Worm (Caenorhabditis elegans) whole organism, L4 larva: Measurements from ENCODE around the gene let-716.
A peak's percentile ranks its signal among the peaks of the same experiment; 100 is the strongest.

Experiments
- F37D6.2 ChIP-seq: sonication (generic microtip); optimal IDR thresholded peaks from 2 replicates; lab custom pipeline; 2016; ENCODE audit warnings: mild to moderate bottlenecking, missing genetic modification characterization, missing compliant biosample characterization
- F49E8.2 ChIP-seq: sonication (generic microtip); optimal IDR thresholded peaks from 2 replicates; lab custom pipeline; 2016; ENCODE audit warnings: missing compliant biosample characterization, mild to moderate bottlenecking, missing genetic modification characterization, borderline replicate concordance
- R02D3.7 ChIP-seq: fragments of 150-350 bp; sonication (generic microtip); optimal IDR thresholded peaks from 3 replicates; lab custom pipeline; 2014; ENCODE audit warnings: missing biosample characterization, missing genetic modification characterization
- T20F7.1 ChIP-seq: fragments of 200-800 bp; sonication (Bioruptor generic); optimal IDR thresholded peaks from 2 replicates; lab custom pipeline; 2018; ENCODE audit warnings: mild to moderate bottlenecking, missing genetic modification characterization, missing compliant biosample characterization
- Y75B8A.6 ChIP-seq: fragments of 200-800 bp; sonication (Bioruptor generic); IDR thresholded peaks from 2 replicates; pipeline ENCODE4 v1.3.6; 2022; ENCODE audit warnings: missing genetic modification reagents, missing genetic modification characterization, missing compliant biosample characterization
- aha-1 ChIP-seq: fragments of 150-350 bp; peaks from one replicate; lab custom pipeline; 2014; ENCODE audit warnings: missing biosample characterization, missing genetic modification characterization
- aly-2 ChIP-seq: sonication (generic microtip); optimal IDR thresholded peaks from 2 replicates; lab custom pipeline; 2018; ENCODE audit warnings: missing biosample characterization, missing genetic modification characterization
- ceh-20 ChIP-seq: fragments of 200-800 bp; sonication (Bioruptor generic); IDR thresholded peaks from 2 replicates; pipeline ENCODE4 v1.3.6; 2022; ENCODE audit warnings: missing genetic modification reagents, missing genetic modification characterization, missing compliant biosample characterization
- ceh-28 ChIP-seq: fragments of 150-350 bp; optimal IDR thresholded peaks from 2 replicates; lab custom pipeline; 2014; ENCODE audit warnings: missing biosample characterization, missing genetic modification reagents, missing genetic modification characterization
- ceh-82 ChIP-seq: sonication (generic microtip); optimal IDR thresholded peaks from 2 replicates; lab custom pipeline; 2017; ENCODE audit warnings: missing biosample characterization, missing genetic modification characterization
- daf-12 ChIP-seq: fragments of 150-350 bp; optimal IDR thresholded peaks from 2 replicates; lab custom pipeline; 2014; ENCODE audit warnings: missing biosample characterization, missing genetic modification reagents, missing genetic modification characterization
- daf-16 ChIP-seq, 3 experiments: sonication (generic microtip); optimal IDR thresholded peaks; 2 replicates each; lab custom pipeline; 2016 to 2017; ENCODE audit warnings: missing genetic modification characterization in 3 of 3, missing genetic modification reagents in 3 of 3, mild to moderate bottlenecking in 2 of 3, missing compliant biosample characterization in 2 of 3, missing biosample characterization in 1 of 3, moderate library complexity in 1 of 3
- daf-8 ChIP-seq: fragments of 200-800 bp; sonication (Bioruptor generic); IDR thresholded peaks from 2 replicates; pipeline ENCODE4 v1.3.6; 2022; ENCODE audit warnings: missing genetic modification characterization, missing compliant biosample characterization
- dmd-6 ChIP-seq: fragments of 200-800 bp; sonication (Bioruptor generic); IDR thresholded peaks from 2 replicates; pipeline ENCODE4 v1.3.6; 2022; ENCODE audit warnings: missing genetic modification reagents, missing genetic modification characterization, missing compliant biosample characterization
- dmd-8 ChIP-seq: fragments of 200-800 bp; sonication (Bioruptor generic); IDR thresholded peaks from 2 replicates; pipeline ENCODE4 v1.3.6; 2022; ENCODE audit warnings: missing genetic modification characterization, missing compliant biosample characterization
- dpl-1 ChIP-seq: fragments of 150-350 bp; optimal IDR thresholded peaks from 2 replicates; lab custom pipeline; 2014; ENCODE audit warnings: missing biosample characterization, missing genetic modification reagents, missing genetic modification characterization
- dve-1 ChIP-seq: sonication (generic microtip); optimal IDR thresholded peaks from 2 replicates; lab custom pipeline; 2017; ENCODE audit warnings: antibody characterized with exemption, mild to moderate bottlenecking, missing genetic modification characterization, missing compliant biosample characterization; ENCODE audit not compliant: insufficient read depth
- fos-1 ChIP-seq: fragments of 150-350 bp; optimal IDR thresholded peaks from 2 replicates; lab custom pipeline; 2014; ENCODE audit warnings: missing biosample characterization, missing genetic modification characterization
- gei-8 ChIP-seq: fragments of 200-800 bp; sonication (Bioruptor generic); optimal IDR thresholded peaks from 2 replicates; lab custom pipeline; 2018; ENCODE audit warnings: mild to moderate bottlenecking, missing genetic modification characterization, missing compliant biosample characterization
- hlh-11 ChIP-seq: fragments of 200-800 bp; sonication (Bioruptor generic); optimal IDR thresholded peaks from 2 replicates; lab custom pipeline; 2018; ENCODE audit warnings: mild to moderate bottlenecking, missing genetic modification characterization, missing compliant biosample characterization
- hlh-30 ChIP-seq: sonication (generic microtip); optimal IDR thresholded peaks from 2 replicates; lab custom pipeline; 2017; ENCODE audit warnings: antibody characterized with exemption, mild to moderate bottlenecking, missing genetic modification characterization, missing compliant biosample characterization; ENCODE audit not compliant: insufficient read depth
- hmg-1.1 ChIP-seq: fragments of 200-800 bp; sonication (Bioruptor generic); IDR thresholded peaks from 2 replicates; pipeline ENCODE4 v1.3.6; 2022; ENCODE audit warnings: missing genetic modification reagents, missing genetic modification characterization, missing compliant biosample characterization
- lim-7 ChIP-seq: fragments of 200-800 bp; sonication (Bioruptor generic); IDR thresholded peaks from 2 replicates; pipeline ENCODE4 v1.3.6; 2022; ENCODE audit warnings: missing genetic modification characterization, missing compliant biosample characterization
- lin-1 ChIP-seq: fragments of 200-800 bp; sonication (Bioruptor generic); IDR thresholded peaks from 2 replicates; pipeline ENCODE4 v1.3.6; 2022; ENCODE audit warnings: missing genetic modification reagents, missing genetic modification characterization, missing compliant biosample characterization
- lin-39 ChIP-seq: fragments of 150-350 bp; optimal IDR thresholded peaks from 2 replicates; lab custom pipeline; 2014; ENCODE audit warnings: missing biosample characterization, missing genetic modification reagents, missing genetic modification characterization
- lir-3 ChIP-seq: sonication (generic microtip); optimal IDR thresholded peaks from 2 replicates; lab custom pipeline; 2016; ENCODE audit warnings: mild to moderate bottlenecking, missing genetic modification characterization, missing compliant biosample characterization
- madf-5 ChIP-seq, 2 experiments: fragments of 200-800 bp; sonication (Bioruptor generic); IDR thresholded peaks; 2 replicates each; pipeline ENCODE4 v1.3.6; 2022; ENCODE audit warnings: missing compliant biosample characterization in 2 of 2, missing genetic modification characterization in 2 of 2
- mdl-1 ChIP-seq, 2 experiments: fragments of 150-350 bp in 1 of 2; sonication (generic microtip) in 1 of 2; optimal IDR thresholded peaks; 2 replicates each; lab custom pipeline; 2014 to 2017; ENCODE audit warnings: missing biosample characterization in 2 of 2, missing genetic modification characterization in 2 of 2
- mxl-3 ChIP-seq: fragments of 200-800 bp; sonication (Bioruptor generic); optimal IDR thresholded peaks from 2 replicates; lab custom pipeline; 2018; ENCODE audit warnings: mild to moderate bottlenecking, missing genetic modification characterization, missing compliant biosample characterization
- nhr-102 ChIP-seq: sonication (generic microtip); optimal IDR thresholded peaks from 2 replicates; lab custom pipeline; 2016; ENCODE audit warnings: mild to moderate bottlenecking, missing genetic modification characterization, moderate library complexity, missing compliant biosample characterization
- nhr-11 ChIP-seq: fragments of 150-350 bp; optimal IDR thresholded peaks from 2 replicates; lab custom pipeline; 2014; ENCODE audit warnings: missing biosample characterization, missing genetic modification characterization
- nhr-111 ChIP-seq: fragments of 200-800 bp; sonication (Bioruptor generic); optimal IDR thresholded peaks from 2 replicates; lab custom pipeline; 2018; ENCODE audit warnings: mild to moderate bottlenecking, missing genetic modification characterization, missing compliant biosample characterization
- nhr-237 ChIP-seq: sonication (generic microtip); optimal IDR thresholded peaks from 2 replicates; lab custom pipeline; 2017; ENCODE audit warnings: missing biosample characterization, missing genetic modification characterization
- nhr-28 ChIP-seq: fragments of 150-350 bp; optimal IDR thresholded peaks from 2 replicates; lab custom pipeline; 2014; ENCODE audit warnings: missing biosample characterization, missing genetic modification characterization
- nhr-48 ChIP-seq: sonication (generic microtip); optimal IDR thresholded peaks from 2 replicates; lab custom pipeline; 2016; ENCODE audit warnings: mild to moderate bottlenecking, missing genetic modification characterization, missing compliant biosample characterization
- nhr-6 ChIP-seq: fragments of 150-350 bp; optimal IDR thresholded peaks from 2 replicates; lab custom pipeline; 2014; ENCODE audit warnings: missing biosample characterization, missing genetic modification characterization
- pha-4 ChIP-seq, 2 experiments: fragments of 150-350 bp in 1 of 2; fragments of 200-800 bp in 1 of 2; sonication (Bioruptor generic) in 1 of 2; IDR thresholded peaks in 1 of 2; optimal IDR thresholded peaks in 1 of 2; 2 replicates each; pipeline versions ENCODE4 v1.3.6 to Lab custom; 2014 to 2022; ENCODE audit warnings: missing genetic modification characterization in 2 of 2, missing genetic modification reagents in 2 of 2, missing biosample characterization in 1 of 2, missing compliant biosample characterization in 1 of 2
- pqm-1 ChIP-seq: sonication (generic microtip); optimal IDR thresholded peaks from 2 replicates; lab custom pipeline; 2017; ENCODE audit warnings: missing biosample characterization, missing genetic modification characterization
- rbr-2 ChIP-seq: sonication (generic microtip); optimal IDR thresholded peaks from 2 replicates; lab custom pipeline; 2016; ENCODE audit warnings: missing genotype, missing genetic modification characterization, missing compliant biosample characterization
- saeg-2 ChIP-seq: fragments of 200-800 bp; sonication (Bioruptor generic); IDR thresholded peaks from 2 replicates; pipeline ENCODE4 v1.3.6; 2022; ENCODE audit warnings: missing genetic modification reagents, missing genetic modification characterization, missing compliant biosample characterization
- skn-1 ChIP-seq: fragments of 150-350 bp; optimal IDR thresholded peaks from 2 replicates; lab custom pipeline; 2014; ENCODE audit warnings: missing biosample characterization, missing genetic modification characterization
- tra-1 ChIP-seq: fragments of 200-800 bp; sonication (Bioruptor generic); IDR thresholded peaks from 2 replicates; pipeline ENCODE4 v1.3.6; 2022; ENCODE audit warnings: missing genetic modification reagents, missing genetic modification characterization, missing compliant biosample characterization
- unc-39 ChIP-seq: sonication (generic microtip); optimal IDR thresholded peaks from 2 replicates; lab custom pipeline; 2017; ENCODE audit warnings: missing biosample characterization, missing genetic modification characterization
- unc-62 ChIP-seq, 3 experiments: fragments of 150-350 bp in 1 of 3; sonication (generic microtip); optimal IDR thresholded peaks in 2 of 3; peaks in 1 of 3; 1 replicate in 1 of 3; 2 replicates in 2 of 3; lab custom pipeline; 2014 to 2017; ENCODE audit warnings: missing biosample characterization in 3 of 3, missing genetic modification characterization in 3 of 3, missing genetic modification reagents in 3 of 3, missing genotype in 1 of 3
- zfp-3 ChIP-seq: fragments of 200-800 bp; sonication (Bioruptor generic); conservative IDR thresholded peaks from 2 replicates; pipeline ENCODE4 v1.3.6; 2022; ENCODE audit warnings: missing genetic modification reagents, missing genetic modification characterization, missing compliant biosample characterization
- zip-2 ChIP-seq: fragments of 150-350 bp; optimal IDR thresholded peaks from 2 replicates; lab custom pipeline; 2014; ENCODE audit warnings: missing biosample characterization, missing genetic modification characterization
- ztf-11 ChIP-seq: fragments of 150-350 bp; optimal IDR thresholded peaks from 2 replicates; lab custom pipeline; 2014; ENCODE audit warnings: missing biosample characterization, missing genetic modification characterization
- ztf-7 ChIP-seq: fragments of 150-350 bp; optimal IDR thresholded peaks from 2 replicates; lab custom pipeline; 2014; ENCODE audit warnings: missing biosample characterization, missing genetic modification characterization

The let-716 gene

ce11 chrIII:6419409-6419944 is 36.1 kb downstream of the let-716 start, which contains the start of gene atgl-1:
Gene atgl-1, minus strand, starts transcription at chrIII:6419459.
- TF ChIP-seq madf-5 (GFP tag; IDR thresholded peaks at IDR 0.05; lab: Robert Waterston, UW) (no peak), lin-39 (tag; lab: Kevin White, UChicago) (no peak), daf-16 (GFP tag; optimal IDR thresholded peaks at IDR 0.05; lab: Kevin White, UChicago) (no peak), daf-16 (tag; optimal IDR thresholded peaks at IDR 0.05; lab: Kevin White, UChicago) (peak; percentile 15), tra-1 (no peak), nhr-111 (no peak), nhr-237 (no peak), dmd-8 (GFP tag; lab: Robert Waterston, UW) (no peak), hlh-11 (tag; lab: Kevin White, UChicago) (peak; percentile 52), zip-2 (no peak), R02D3.7 (no peak), hlh-30 (tag; lab: Kevin White, UChicago) (peak; percentile 43), dve-1 (tag; lab: Kevin White, UChicago) (peak; percentile 1), mxl-3 (GFP tag; lab: Kevin White, UChicago) (peak; percentile 35), nhr-28 (tag; lab: Kevin White, UChicago) (peak; percentile 69), gei-8 (GFP tag; lab: Kevin White, UChicago) (no peak), pha-4 (GFP tag; IDR thresholded peaks at IDR 0.05; lab: Robert Waterston, UW) (no peak), pha-4 (tag; optimal IDR thresholded peaks at IDR 0.05; lab: Kevin White, UChicago) (no peak), ztf-11 (no peak), daf-8 (no peak), ceh-28 (tag; lab: Kevin White, UChicago) (no peak), mdl-1 (tag; optimal IDR thresholded peaks at IDR 0.05; lab: Kevin White, UChicago) (peak in 1 of 2 experiments; percentile 38), pqm-1 (no peak), F49E8.2 (no peak), lin-1 (GFP tag; lab: Robert Waterston, UW) (no peak), unc-39 (no peak), fos-1 (tag; lab: Kevin White, UChicago) (no peak), zfp-3 (GFP tag; lab: Robert Waterston, UW) (no peak), skn-1 (tag; lab: Kevin White, UChicago) (no peak), T20F7.1 (GFP tag; lab: Kevin White, UChicago) (no peak), dmd-6 (GFP tag; lab: Robert Waterston, UW) (peak; percentile 32; the same call in 1 of the 2 replicates), ceh-20 (GFP tag; lab: Robert Waterston, UW) (no peak), aha-1 (no peak), ztf-7 (tag; lab: Kevin White, UChicago) (no peak), nhr-48 (tag; lab: Kevin White, UChicago) (peak; percentile 8), Y75B8A.6 (no peak), ceh-82 (tag; lab: Kevin White, UChicago) (no peak), rbr-2 (tag; lab: Kevin White, UChicago) (no peak), nhr-6 (no peak), dpl-1 (GFP tag; lab: Kevin White, UChicago) (no peak), lim-7 (GFP tag; lab: Robert Waterston, UW) (no peak)

ce11 chrIII:6420201-6420600 is 36.8 kb downstream of the let-716 start:
- TF ChIP-seq saeg-2 (GFP tag; lab: Robert Waterston, UW) (no peak), mdl-1 (tag; optimal IDR thresholded peaks at IDR 0.05; lab: Kevin White, UChicago) (peak in 1 of 2 experiments; percentile 51), lir-3 (no peak), daf-16 (GFP tag; optimal IDR thresholded peaks at IDR 0.05; lab: Kevin White, UChicago) (peak in 1 of 2 experiments; percentile 61), daf-16 (tag; optimal IDR thresholded peaks at IDR 0.05; lab: Kevin White, UChicago) (peak; percentile 36), F37D6.2 (no peak), dmd-8 (GFP tag; lab: Robert Waterston, UW) (0 out of 2 replicates have a peak, but pooled peaks have one; percentile 57), lin-39 (tag; lab: Kevin White, UChicago) (no peak), zip-2 (no peak), hmg-1.1 (peak; percentile 7; the same call in 1 of the 2 replicates), unc-39 (no peak), pha-4 (GFP tag; IDR thresholded peaks at IDR 0.05; lab: Robert Waterston, UW) (peak; percentile 64; the same call in 1 of the 2 replicates), pha-4 (tag; optimal IDR thresholded peaks at IDR 0.05; lab: Kevin White, UChicago) (no peak), hlh-30 (tag; lab: Kevin White, UChicago) (peak; percentile 55), nhr-11 (peak; percentile 57), nhr-102 (tag; lab: Kevin White, UChicago) (no peak), unc-62 (GFP tag; optimal IDR thresholded peaks at IDR 0.05 in 1 of 2; lab: Kevin White, UChicago) (peak in 1 of 2 experiments; percentile 31), unc-62 (tag; optimal IDR thresholded peaks at IDR 0.05; lab: Kevin White, UChicago) (no peak), dmd-6 (GFP tag; lab: Robert Waterston, UW) (peak; percentile 59), ceh-28 (tag; lab: Kevin White, UChicago) (no peak), nhr-28 (tag; lab: Kevin White, UChicago) (peak; percentile 77), aly-2 (tag; lab: Kevin White, UChicago) (no peak), daf-12 (tag; lab: Kevin White, UChicago) (no peak)
